Fruit fly (Drosophila melanogaster) whole organism, embryonic: ENCODE results near the gene CG16984.
A peak's percentile ranks its signal among the peaks of the same experiment; 100 is the strongest.

ENCODE experiments used
- BtbVII ChIP-seq: fragments of 200-800 bp; sonication (Bioruptor generic); optimal IDR thresholded peaks from 3 replicates; lab custom pipeline; 2017; ENCODE audit warnings: missing biosample characterization, mild to moderate bottlenecking, missing genetic modification characterization
- CG10321 ChIP-seq: fragments of 200-800 bp; sonication (Bioruptor generic); IDR thresholded peaks from 2 replicates; pipeline ENCODE4 v1.3.6; 2022; ENCODE audit warnings: missing biosample characterization, missing genetic modification characterization
- CG10654 ChIP-seq: fragments of 200-800 bp; sonication (Bioruptor generic); optimal IDR thresholded peaks from 2 replicates; lab custom pipeline; 2016; ENCODE audit warnings: missing biosample characterization, missing genetic modification characterization
- CG10959 ChIP-seq: fragments of 200-800 bp; sonication (Bioruptor generic); IDR thresholded peaks from 2 replicates; pipeline ENCODE4 v1.3.6; 2022; ENCODE audit warnings: missing biosample characterization, missing genetic modification characterization
- CG12071 ChIP-seq: fragments of 200-800 bp; sonication (Bioruptor generic); optimal IDR thresholded peaks from 3 replicates; lab custom pipeline; 2018; ENCODE audit warnings: missing biosample characterization, mild to moderate bottlenecking, missing genetic modification characterization
- CG12391 ChIP-seq: fragments of 200-800 bp; sonication (Bioruptor generic); optimal IDR thresholded peaks from 3 replicates; lab custom pipeline; 2018; ENCODE audit warnings: missing biosample characterization, mild to moderate bottlenecking, missing genetic modification characterization, moderate library complexity
- CG12769 ChIP-seq: fragments of 200-800 bp; sonication (Bioruptor generic); optimal IDR thresholded peaks from 2 replicates; lab custom pipeline; 2019; ENCODE audit warnings: missing biosample characterization, mild to moderate bottlenecking, missing genetic modification characterization, moderate library complexity
- CG15073 ChIP-seq: fragments of 200-800 bp; sonication (Bioruptor generic); optimal IDR thresholded peaks from 2 replicates; lab custom pipeline; 2016; ENCODE audit warnings: missing biosample characterization, missing genetic modification characterization
- CG1602 ChIP-seq: fragments of 200-800 bp; sonication (Bioruptor generic); optimal IDR thresholded peaks from 3 replicates; lab custom pipeline; 2016; ENCODE audit warnings: missing biosample characterization, missing genetic modification characterization
- CG17328 ChIP-seq: fragments of 200-800 bp; sonication (Bioruptor generic); IDR thresholded peaks from 2 replicates; pipeline ENCODE4 v1.3.6; 2022; ENCODE audit warnings: missing biosample characterization, missing genetic modification characterization
- CG17385 ChIP-seq: fragments of 200-800 bp; sonication (Bioruptor generic); optimal IDR thresholded peaks from 3 replicates; lab custom pipeline; 2018; ENCODE audit warnings: missing biosample characterization, mild to moderate bottlenecking, missing genetic modification characterization
- CG17912 ChIP-seq: fragments of 200-800 bp; sonication (Bioruptor generic); optimal IDR thresholded peaks from 2 replicates; lab custom pipeline; 2018; ENCODE audit warnings: missing biosample characterization, mild to moderate bottlenecking, missing genetic modification characterization
- CG18476 ChIP-seq: fragments of 200-800 bp; sonication (Bioruptor generic); optimal IDR thresholded peaks from 2 replicates; lab custom pipeline; 2016; ENCODE audit warnings: missing biosample characterization, mild to moderate bottlenecking, missing genetic modification characterization
- CG18764 ChIP-seq: fragments of 200-800 bp; sonication (Bioruptor generic); optimal IDR thresholded peaks from 3 replicates; lab custom pipeline; 2016; ENCODE audit warnings: missing biosample characterization, missing genetic modification characterization
- CG30020 ChIP-seq: fragments of 200-800 bp; optimal IDR thresholded peaks from 2 replicates; lab custom pipeline; 2019; ENCODE audit warnings: missing biosample characterization, mild to moderate bottlenecking, missing genetic modification characterization, moderate library complexity
- CG3163 ChIP-seq: fragments of 200-800 bp; sonication (Bioruptor generic); optimal IDR thresholded peaks from 3 replicates; lab custom pipeline; 2016; ENCODE audit warnings: missing biosample characterization, missing genetic modification characterization
- CG6254 ChIP-seq: fragments of 200-800 bp; sonication (Bioruptor generic); optimal IDR thresholded peaks from 3 replicates; lab custom pipeline; 2017; ENCODE audit warnings: mild to moderate bottlenecking, missing biosample characterization, missing genetic modification reagents, missing genetic modification characterization
- CG6689 ChIP-seq: fragments of 200-800 bp; sonication (Bioruptor generic); IDR thresholded peaks from 2 replicates; pipeline ENCODE4 v1.3.6; 2022; ENCODE audit warnings: missing biosample characterization, missing genetic modification characterization
- CG6813 ChIP-seq: fragments of 200-800 bp; sonication (Bioruptor generic); optimal IDR thresholded peaks from 2 replicates; lab custom pipeline; 2017; ENCODE audit warnings: missing biosample characterization, missing genetic modification characterization, mild to moderate bottlenecking, moderate library complexity, missing genetic modification reagents
- CG8281 ChIP-seq: fragments of 200-800 bp; sonication (Bioruptor generic); optimal IDR thresholded peaks from 2 replicates; lab custom pipeline; 2018; ENCODE audit warnings: missing biosample characterization, mild to moderate bottlenecking, missing genetic modification characterization, moderate library complexity
- CG8924 ChIP-seq: fragments of 200-800 bp; optimal IDR thresholded peaks from 3 replicates; lab custom pipeline; 2019; ENCODE audit warnings: missing biosample characterization, mild to moderate bottlenecking, missing genetic modification characterization, moderate library complexity
- Dll ChIP-seq: fragments of 200-800 bp; sonication (Bioruptor generic); IDR thresholded peaks from 4 replicates; pipeline ENCODE4 v1.3.6; 2022; ENCODE audit warnings: missing biosample characterization, missing genetic modification characterization; ENCODE audit not compliant: partially characterized antibody
- Hmr ChIP-seq: fragments of 200-800 bp; sonication (Bioruptor generic); optimal IDR thresholded peaks from 3 replicates; lab custom pipeline; 2017; ENCODE audit warnings: mild to moderate bottlenecking, missing biosample characterization, missing genetic modification reagents, missing genetic modification characterization
- Hr3 ChIP-seq: fragments of 200-800 bp; sonication (Bioruptor generic); optimal IDR thresholded peaks from 3 replicates; lab custom pipeline; 2016; ENCODE audit warnings: missing biosample characterization, missing genetic modification characterization
- MESR4 ChIP-seq: fragments of 200-800 bp; sonication (Bioruptor generic); optimal IDR thresholded peaks from 2 replicates; lab custom pipeline; 2018; ENCODE audit warnings: missing biosample characterization, mild to moderate bottlenecking, missing genetic modification characterization, moderate library complexity
- NK7.1 ChIP-seq: fragments of 200-800 bp; sonication (Bioruptor generic); optimal IDR thresholded peaks from 3 replicates; lab custom pipeline; 2016; ENCODE audit warnings: missing biosample characterization, missing genetic modification characterization
- Rfx ChIP-seq: fragments of 200-800 bp; sonication (Bioruptor generic); IDR thresholded peaks from 2 replicates; pipeline ENCODE4 v1.3.6; 2022; ENCODE audit warnings: missing biosample characterization, missing genetic modification characterization
- Taf1 ChIP-seq: fragments of 200-800 bp; sonication (Bioruptor generic); IDR thresholded peaks from 2 replicates; pipeline ENCODE4 v1.3.6; 2022; ENCODE audit warnings: missing biosample characterization, missing genetic modification characterization
- Usf ChIP-seq: fragments of 200-800 bp; sonication (Bioruptor generic); optimal IDR thresholded peaks from 2 replicates; lab custom pipeline; 2017; ENCODE audit warnings: missing genotype, missing biosample characterization, missing genetic modification characterization
- ase ChIP-seq: fragments of 200-800 bp; sonication (Bioruptor generic); IDR thresholded peaks from 3 replicates; pipeline ENCODE4 v1.3.6; 2022; ENCODE audit warnings: missing biosample characterization, missing genetic modification characterization
- cad ChIP-seq: fragments of >200 bp; optimal IDR thresholded peaks from 2 replicates; lab custom pipeline; 2017; ENCODE audit warnings: missing biosample characterization, missing genetic modification characterization
- corto ChIP-seq: fragments of 200-800 bp; sonication (Bioruptor generic); optimal IDR thresholded peaks from 2 replicates; lab custom pipeline; 2016; ENCODE audit warnings: missing biosample characterization, mild to moderate bottlenecking, missing genetic modification characterization, moderate library complexity
- dpn ChIP-seq, 2 experiments: fragments of 200-800 bp; sonication (Bioruptor generic); optimal IDR thresholded peaks; 3 replicates each; lab custom pipeline; 2016; ENCODE audit warnings: missing biosample characterization in 2 of 2, missing genetic modification characterization in 2 of 2
- ems ChIP-seq: fragments of 200-800 bp; sonication (Bioruptor generic); optimal IDR thresholded peaks from 3 replicates; lab custom pipeline; 2016; ENCODE audit warnings: missing biosample characterization, missing genetic modification characterization
- eyg ChIP-seq: fragments of 200-800 bp; sonication (Bioruptor generic); optimal IDR thresholded peaks from 3 replicates; lab custom pipeline; 2016; ENCODE audit warnings: missing biosample characterization, missing genetic modification characterization
- fd3F ChIP-seq: fragments of 200-800 bp; sonication (Bioruptor generic); optimal IDR thresholded peaks from 2 replicates; lab custom pipeline; 2018; ENCODE audit warnings: missing biosample characterization, mild to moderate bottlenecking, missing genetic modification characterization, moderate library complexity
- gem ChIP-seq: fragments of 200-800 bp; sonication (Bioruptor generic); optimal IDR thresholded peaks from 2 replicates; lab custom pipeline; 2019; ENCODE audit warnings: missing biosample characterization, mild to moderate bottlenecking, missing genetic modification characterization, moderate library complexity
- grau ChIP-seq: fragments of 200-800 bp; optimal IDR thresholded peaks from 3 replicates; lab custom pipeline; 2019; ENCODE audit warnings: missing biosample characterization, mild to moderate bottlenecking, missing genetic modification characterization, moderate library complexity
- ind ChIP-seq: fragments of 200-800 bp; sonication (Bioruptor generic); optimal IDR thresholded peaks from 3 replicates; lab custom pipeline; 2016; ENCODE audit warnings: missing biosample characterization, missing genetic modification characterization
- knrl ChIP-seq: fragments of 200-800 bp; sonication (Bioruptor generic); IDR thresholded peaks from 3 replicates; pipeline ENCODE4 v1.3.6; 2022; ENCODE audit warnings: missing biosample characterization, missing genetic modification characterization; ENCODE audit not compliant: partially characterized antibody
- lab ChIP-seq: fragments of 200-800 bp; sonication (Bioruptor generic); optimal IDR thresholded peaks from 3 replicates; lab custom pipeline; 2017; ENCODE audit warnings: missing biosample characterization, missing genetic modification characterization, mild to moderate bottlenecking, moderate library complexity, missing genetic modification reagents
- nau ChIP-seq: fragments of 200-800 bp; sonication (Bioruptor generic); optimal IDR thresholded peaks from 3 replicates; lab custom pipeline; 2017; ENCODE audit warnings: missing biosample characterization, mild to moderate bottlenecking, missing genetic modification characterization, missing genetic modification reagents
- pnt ChIP-seq: fragments of 200-800 bp; sonication (Bioruptor generic); optimal IDR thresholded peaks from 3 replicates; lab custom pipeline; 2016; ENCODE audit warnings: missing biosample characterization, missing genetic modification characterization
- sd ChIP-seq: fragments of 200-800 bp; sonication (Bioruptor generic); optimal IDR thresholded peaks from 3 replicates; lab custom pipeline; 2018; ENCODE audit warnings: missing biosample characterization, mild to moderate bottlenecking, missing genetic modification characterization, moderate library complexity
- seq ChIP-seq: fragments of 200-800 bp; sonication (Bioruptor generic); IDR thresholded peaks from 2 replicates; pipeline ENCODE4 v1.3.6; 2022; ENCODE audit warnings: missing biosample characterization, missing genetic modification characterization
- sisA ChIP-seq: fragments of 200-800 bp; sonication (Bioruptor generic); IDR thresholded peaks from 2 replicates; pipeline ENCODE4 v1.3.6; 2022; ENCODE audit warnings: missing biosample characterization, missing genetic modification characterization
- sqz ChIP-seq: fragments of 200-800 bp; sonication (Bioruptor generic); optimal IDR thresholded peaks from 3 replicates; lab custom pipeline; 2018; ENCODE audit warnings: missing biosample characterization, mild to moderate bottlenecking, missing genetic modification characterization
- vvl ChIP-seq: fragments of 200-800 bp; sonication (Bioruptor generic); IDR thresholded peaks from 2 replicates; pipeline ENCODE4 v1.3.6; 2022; ENCODE audit warnings: missing biosample characterization, missing genetic modification characterization
- zen2 ChIP-seq: fragments of 200-800 bp; sonication (Bioruptor generic); IDR thresholded peaks from 3 replicates; pipeline ENCODE4 v1.3.6; 2022; ENCODE audit warnings: missing biosample characterization, missing genetic modification characterization; ENCODE audit not compliant: partially characterized antibody

CG16984 gene

DNA sequence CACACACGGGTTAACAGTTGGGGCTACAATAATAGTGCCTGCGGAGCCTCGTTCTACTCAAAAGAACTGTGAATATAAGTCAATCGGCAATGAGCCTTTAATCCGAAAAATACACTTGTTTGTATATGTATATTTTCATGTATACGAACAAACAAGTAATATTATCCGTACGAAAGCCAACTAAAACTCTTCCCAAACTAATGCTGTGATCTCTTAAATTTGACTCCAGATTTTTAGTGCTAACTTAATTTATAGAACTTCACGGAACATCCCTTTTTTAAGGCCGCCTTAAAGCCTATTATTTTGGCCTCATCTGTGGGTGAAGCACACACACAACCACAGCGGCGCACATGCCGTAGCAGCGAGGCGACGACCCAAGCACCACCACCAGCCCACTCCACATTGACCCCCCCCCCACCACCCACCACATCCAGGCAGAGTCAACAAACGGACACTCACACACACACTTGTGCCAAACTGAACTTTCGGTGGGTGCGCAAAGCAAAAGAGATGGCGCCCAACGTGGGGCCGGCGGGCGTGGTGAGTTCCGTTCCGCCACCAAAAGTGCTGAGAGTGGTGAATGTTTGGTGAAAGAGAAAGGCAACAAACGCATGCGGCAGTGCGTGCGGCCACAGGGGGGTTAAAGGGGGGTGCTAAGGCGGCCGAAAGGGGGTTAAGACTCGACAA lies 11.3 kb upstream of the CG16984 start (continued):
- no peak for TF ChIP-seq CG3163 (GFP tag; lab: Kevin White, UChicago)
- no peak for TF ChIP-seq Dll (GFP tag; lab: Robert Waterston, UW)
- TF ChIP-seq grau, result peak; percentile 84
- TF ChIP-seq Taf1 (GFP tag; lab: Robert Waterston, UW), result no peak
- TF ChIP-seq CG15073 (GFP tag; lab: Kevin White, UChicago), result peak; percentile 58
- TF ChIP-seq ems, result peak; percentile 28
- TF ChIP-seq CG18764 (GFP tag; lab: Kevin White, UChicago), result peak; percentile 66
- TF ChIP-seq nau (GFP tag; lab: Kevin White, UChicago), result peak; percentile 89
- TF ChIP-seq CG12071 (GFP tag; lab: Kevin White, UChicago), result peak; percentile 62
- TF ChIP-seq corto (GFP tag; lab: Kevin White, UChicago), result no peak
- peak; percentile 44 for TF ChIP-seq Usf
- no peak for TF ChIP-seq zen2 (GFP tag; lab: Robert Waterston, UW)
- peak; percentile 76 for TF ChIP-seq Hr3 (GFP tag; lab: Kevin White, UChicago)
- TF ChIP-seq eyg (GFP tag; lab: Kevin White, UChicago), result peak; percentile 64
- peak; percentile 50 for TF ChIP-seq sqz
- no peak for TF ChIP-seq cad (GFP tag; lab: Kevin White, UChicago)
- peak; percentile 82 for TF ChIP-seq seq (GFP tag; lab: Robert Waterston, UW)
- TF ChIP-seq knrl, result peak; percentile 13; the same call in 1 of the 3 replicates
- TF ChIP-seq CG17385 (GFP tag; lab: Kevin White, UChicago), result peak; percentile 88
- TF ChIP-seq CG18476 (GFP tag; lab: Kevin White, UChicago), result peak; percentile 75
- TF ChIP-seq CG6254, result peak; percentile 58
- peak; percentile 76 to 80 for TF ChIP-seq dpn (GFP tag; optimal IDR thresholded peaks at IDR 0.05; lab: Kevin White, UChicago)
- peak; percentile 65 for TF ChIP-seq fd3F (GFP tag; lab: Kevin White, UChicago)
- no peak for TF ChIP-seq CG17912 (GFP tag; lab: Kevin White, UChicago)
- peak; percentile 91 for TF ChIP-seq gem
- peak; percentile 46 for TF ChIP-seq CG17328 (GFP tag; lab: Robert Waterston, UW)
- TF ChIP-seq vvl (GFP tag; lab: Robert Waterston, UW), result peak; percentile 40; the same call in 1 of the 2 replicates
- peak; percentile 65 for TF ChIP-seq CG10654 (GFP tag; lab: Kevin White, UChicago)
- TF ChIP-seq sisA (GFP tag; lab: Robert Waterston, UW), result peak; percentile 72
- TF ChIP-seq pnt (GFP tag; lab: Kevin White, UChicago), result peak; percentile 57
- peak; percentile 35 for TF ChIP-seq CG30020 (tag; lab: Kevin White, UChicago)
- peak; percentile 87 for TF ChIP-seq lab (GFP tag; lab: Kevin White, UChicago)
- TF ChIP-seq CG10321 (GFP tag; lab: Robert Waterston, UW), result no peak
- TF ChIP-seq CG12391 (tag; lab: Kevin White, UChicago), result peak; percentile 87
- TF ChIP-seq CG8924 (tag; lab: Kevin White, UChicago), result peak; percentile 90
- TF ChIP-seq CG8281, result peak; percentile 62
- peak; percentile 81 for TF ChIP-seq CG6813
- TF ChIP-seq BtbVII (GFP tag; lab: Kevin White, UChicago), result peak; percentile 89
- peak; percentile 60; the same call in 1 of the 2 replicates for TF ChIP-seq Rfx (GFP tag; lab: Robert Waterston, UW)
- TF ChIP-seq Hmr, result peak; percentile 92
- peak; percentile 85 for TF ChIP-seq CG6689 (GFP tag; lab: Robert Waterston, UW)
- no peak for TF ChIP-seq CG10959 (GFP tag; lab: Robert Waterston, UW)
- peak; percentile 79 for TF ChIP-seq ind (GFP tag; lab: Kevin White, UChicago)
- TF ChIP-seq sd (tag; lab: Kevin White, UChicago), result peak; percentile 19
- TF ChIP-seq ase (GFP tag; lab: Robert Waterston, UW), result peak; percentile 45; the same call in 1 of the 3 replicates
- peak; percentile 80 for TF ChIP-seq CG12769
- TF ChIP-seq NK7.1 (GFP tag; lab: Kevin White, UChicago), result peak; percentile 65
- no peak for TF ChIP-seq MESR4
- peak; percentile 72 for TF ChIP-seq CG1602 (GFP tag; lab: Kevin White, UChicago)
